Worm (Caenorhabditis elegans) whole organism, mixed stage, embryonic: ENCODE data around the gene R08F11.1.

Experiments
- M03D4.4 ChIP-seq: sonication (generic microtip); optimal IDR thresholded peaks from 2 replicates; lab custom pipeline; 2017; ENCODE audit warnings: mild to moderate bottlenecking, missing genetic modification characterization, missing compliant biosample characterization
- bed-3 ChIP-seq: fragments of 200-800 bp; sonication (Bioruptor generic); optimal IDR thresholded peaks from 3 replicates; lab custom pipeline; 2018; ENCODE audit warnings: mild to moderate bottlenecking, missing genetic modification characterization, moderate library complexity, missing compliant biosample characterization
- blmp-1 ChIP-seq: fragments of 150-350 bp; optimal IDR thresholded peaks from 2 replicates; lab custom pipeline; 2014; ENCODE audit warnings: missing biosample characterization, missing genetic modification characterization
- ceh-39 ChIP-seq: fragments of 150-350 bp; optimal IDR thresholded peaks from 2 replicates; lab custom pipeline; 2014; ENCODE audit warnings: missing biosample characterization, missing genetic modification characterization
- ceh-83 ChIP-seq: fragments of 200-800 bp; sonication (Bioruptor generic); optimal IDR thresholded peaks from 2 replicates; lab custom pipeline; 2018; ENCODE audit warnings: mild to moderate bottlenecking, missing genetic modification characterization, missing compliant biosample characterization
- ces-1 ChIP-seq: fragments of 150-350 bp; optimal IDR thresholded peaks from 2 replicates; lab custom pipeline; 2014; ENCODE audit warnings: missing biosample characterization, missing genetic modification reagents, missing genetic modification characterization
- drap-1 ChIP-seq: fragments of 200-800 bp; sonication (Bioruptor generic); optimal IDR thresholded peaks from 3 replicates; lab custom pipeline; 2018; ENCODE audit warnings: mild to moderate bottlenecking, missing genetic modification characterization, missing compliant biosample characterization
- elt-1 ChIP-seq: sonication (generic microtip); optimal IDR thresholded peaks from 2 replicates; lab custom pipeline; 2017; ENCODE audit warnings: missing genetic modification characterization, mild to moderate bottlenecking, missing compliant biosample characterization, antibody characterized with exemption, moderate library complexity, borderline replicate concordance; ENCODE audit not compliant: insufficient read depth
- elt-3 ChIP-seq: fragments of 150-350 bp; optimal IDR thresholded peaks from 2 replicates; lab custom pipeline; 2014; ENCODE audit warnings: missing biosample characterization, missing genetic modification characterization
- flh-1 ChIP-seq: fragments of 200-800 bp; sonication (Bioruptor generic); optimal IDR thresholded peaks from 2 replicates; lab custom pipeline; 2018; ENCODE audit warnings: mild to moderate bottlenecking, missing genetic modification characterization, moderate library complexity, missing compliant biosample characterization
- ham-2 ChIP-seq: fragments of 200-800 bp; sonication (Bioruptor generic); optimal IDR thresholded peaks from 2 replicates; lab custom pipeline; 2018; ENCODE audit warnings: mild to moderate bottlenecking, missing genetic modification characterization, missing compliant biosample characterization
- hlh-1 ChIP-seq: fragments of 150-350 bp; optimal IDR thresholded peaks from 2 replicates; lab custom pipeline; 2014; ENCODE audit warnings: missing biosample characterization, missing genetic modification reagents, missing genetic modification characterization
- lin-13 ChIP-seq: fragments of 150-350 bp; optimal IDR thresholded peaks from 2 replicates; lab custom pipeline; 2014; ENCODE audit warnings: missing biosample characterization, missing genetic modification characterization
- lin-32 ChIP-seq: fragments of 200-800 bp; sonication (Bioruptor generic); optimal IDR thresholded peaks from 2 replicates; lab custom pipeline; 2018; ENCODE audit warnings: mild to moderate bottlenecking, missing genetic modification characterization, missing compliant biosample characterization
- lsy-2 ChIP-seq: fragments of 150-350 bp; optimal IDR thresholded peaks from 2 replicates; lab custom pipeline; 2014; ENCODE audit warnings: missing biosample characterization, missing genetic modification characterization
- mab-5 ChIP-seq: fragments of 150-350 bp; optimal IDR thresholded peaks from 2 replicates; lab custom pipeline; 2014; ENCODE audit warnings: missing biosample characterization, missing genetic modification characterization
- mep-1 ChIP-seq: fragments of 150-350 bp; optimal IDR thresholded peaks from 2 replicates; lab custom pipeline; 2017; ENCODE audit warnings: missing biosample characterization, missing genetic modification reagents, missing genetic modification characterization, inconsistent platforms
- nhr-12 ChIP-seq: fragments of 150-350 bp; optimal IDR thresholded peaks from 2 replicates; lab custom pipeline; 2014; ENCODE audit warnings: missing biosample characterization, missing genetic modification characterization
- nhr-2 ChIP-seq: fragments of 150-350 bp; optimal IDR thresholded peaks from 2 replicates; lab custom pipeline; 2014; ENCODE audit warnings: missing biosample characterization, missing genetic modification characterization
- nhr-237 ChIP-seq: fragments of 150-350 bp; optimal IDR thresholded peaks from 2 replicates; lab custom pipeline; 2014; ENCODE audit warnings: missing biosample characterization, missing genetic modification characterization
- nhr-28 ChIP-seq: fragments of 150-350 bp; optimal IDR thresholded peaks from 2 replicates; lab custom pipeline; 2014; ENCODE audit warnings: missing biosample characterization, missing genetic modification characterization
- nhr-76 ChIP-seq: sonication (generic microtip); optimal IDR thresholded peaks from 2 replicates; lab custom pipeline; 2017; ENCODE audit warnings: missing biosample characterization, missing genetic modification characterization
- pha-4 ChIP-seq: fragments of 150-350 bp; optimal IDR thresholded peaks from 2 replicates; lab custom pipeline; 2018; ENCODE audit warnings: missing biosample characterization, missing genetic modification reagents, missing genetic modification characterization
- sem-2 ChIP-seq: fragments of 200-800 bp; sonication (Bioruptor generic); optimal IDR thresholded peaks from 2 replicates; lab custom pipeline; 2018; ENCODE audit warnings: mild to moderate bottlenecking, missing genetic modification characterization, missing compliant biosample characterization
- snpc-4 ChIP-seq: fragments of 150-350 bp; optimal IDR thresholded peaks from 2 replicates; lab custom pipeline; 2014; ENCODE audit warnings: missing biosample characterization, missing genetic modification characterization
- sptf-1 ChIP-seq: sonication (generic microtip); optimal IDR thresholded peaks from 2 replicates; lab custom pipeline; 2017; ENCODE audit warnings: mild to moderate bottlenecking, missing genetic modification characterization, moderate library complexity, missing compliant biosample characterization
- tbx-8 ChIP-seq: fragments of 200-800 bp; sonication (Bioruptor generic); optimal IDR thresholded peaks from 2 replicates; lab custom pipeline; 2018; ENCODE audit warnings: mild to moderate bottlenecking, missing genetic modification characterization, moderate library complexity, missing compliant biosample characterization
- unc-120 ChIP-seq: sonication (generic microtip); optimal IDR thresholded peaks from 2 replicates; lab custom pipeline; 2017; ENCODE audit warnings: missing genetic modification characterization, missing compliant biosample characterization; ENCODE audit not compliant: poor library complexity, severe bottlenecking
- unc-62 ChIP-seq: fragments of 150-350 bp; optimal IDR thresholded peaks from 2 replicates; lab custom pipeline; 2014; ENCODE audit warnings: missing biosample characterization, missing genetic modification reagents, missing genetic modification characterization
- zip-8 ChIP-seq: fragments of 150-350 bp; optimal IDR thresholded peaks from 2 replicates; lab custom pipeline; 2014; ENCODE audit warnings: missing biosample characterization, missing genetic modification characterization
- ztf-11 ChIP-seq: fragments of 150-350 bp; optimal IDR thresholded peaks from 2 replicates; lab custom pipeline; 2014; ENCODE audit warnings: missing biosample characterization, missing genetic modification characterization

The R08F11.1 gene

DNA sequence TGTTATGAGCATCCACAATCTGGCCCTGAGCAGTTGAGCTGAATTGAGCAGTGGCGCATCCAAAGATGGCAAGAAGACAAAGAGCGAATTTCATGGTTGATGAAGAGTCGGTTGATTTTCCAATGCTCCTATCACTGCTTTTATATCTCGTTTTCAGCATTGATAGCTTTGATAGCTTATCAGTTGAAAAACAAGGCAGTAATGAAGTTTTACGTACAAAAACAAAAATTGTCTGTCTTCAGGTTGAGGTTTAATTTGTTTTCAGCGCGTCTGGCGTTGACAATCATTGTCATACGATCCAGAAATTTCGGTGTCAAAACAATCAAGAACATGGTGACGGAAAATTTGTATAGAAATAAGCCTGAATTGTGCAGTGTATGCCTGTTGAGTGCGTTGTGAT, 27.5 kb upstream of the R08F11.1 start, which contains the start of gene scl-13:
TSS of gene scl-13 (minus strand) at position 101 of the 400 bp plus-strand sequence.
- no peak for TF ChIP-seq ztf-11 (tag; lab: Kevin White, UChicago)
- no peak for TF ChIP-seq ceh-39
- TF ChIP-seq lsy-2 (tag; lab: Kevin White, UChicago) = no peak
- TF ChIP-seq ham-2 (GFP tag; lab: Kevin White, UChicago) = no peak
- no peak for TF ChIP-seq M03D4.4 (tag; lab: Kevin White, UChicago)
- TF ChIP-seq bed-3 = no peak
- no peak for TF ChIP-seq nhr-28 (tag; lab: Kevin White, UChicago)
- TF ChIP-seq mep-1 = no peak
- no peak for TF ChIP-seq nhr-2 (tag; lab: Kevin White, UChicago)
- no peak for TF ChIP-seq lin-13 (tag; lab: Kevin White, UChicago)
- TF ChIP-seq unc-120 (tag; lab: Kevin White, UChicago) = no peak
- TF ChIP-seq blmp-1 (tag; lab: Kevin White, UChicago) = no peak
- TF ChIP-seq zip-8 (tag; lab: Kevin White, UChicago) = no peak
- TF ChIP-seq lin-32 (GFP tag; lab: Kevin White, UChicago) = no peak
- no peak for TF ChIP-seq tbx-8 (GFP tag; lab: Kevin White, UChicago)
- no peak for TF ChIP-seq pha-4

DNA sequence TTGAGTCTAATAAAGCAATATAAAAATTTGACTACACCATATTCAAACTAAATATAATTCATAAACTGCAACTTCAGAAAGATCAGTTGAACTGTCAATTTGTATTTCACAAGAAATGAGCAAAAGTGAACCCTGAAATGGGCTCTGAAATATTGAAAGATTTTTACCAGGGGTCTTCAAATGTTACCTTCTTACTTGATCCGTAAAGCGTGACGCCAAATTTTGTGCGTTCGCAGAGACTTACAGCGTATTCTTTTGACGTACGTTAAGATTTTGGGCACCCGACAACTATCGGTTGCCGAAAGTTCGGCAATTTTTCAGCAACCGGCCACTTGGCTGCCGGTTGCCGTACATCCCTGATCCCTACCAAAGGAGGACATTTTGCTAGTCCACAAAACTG, 26.0 kb upstream of the R08F11.1 start:
- TF ChIP-seq lin-13 (tag; lab: Kevin White, UChicago) (no peak), unc-62 (GFP tag; lab: Kevin White, UChicago) (no peak), blmp-1 (tag; lab: Kevin White, UChicago) (no peak), ztf-11 (tag; lab: Kevin White, UChicago) (no peak), ces-1 (GFP tag; lab: Kevin White, UChicago) (no peak), ceh-83 (GFP tag; lab: Kevin White, UChicago) (no peak), M03D4.4 (tag; lab: Kevin White, UChicago) (no peak), snpc-4 (tag; lab: Kevin White, UChicago) (no peak), elt-1 (no peak), sem-2 (GFP tag; lab: Kevin White, UChicago) (no peak), lsy-2 (tag; lab: Kevin White, UChicago) (no peak), nhr-12 (tag; lab: Kevin White, UChicago) (no peak), flh-1 (GFP tag; lab: Kevin White, UChicago) (no peak), mep-1 (no peak), unc-120 (tag; lab: Kevin White, UChicago) (no peak), nhr-237 (tag; lab: Kevin White, UChicago) (no peak)

DNA sequence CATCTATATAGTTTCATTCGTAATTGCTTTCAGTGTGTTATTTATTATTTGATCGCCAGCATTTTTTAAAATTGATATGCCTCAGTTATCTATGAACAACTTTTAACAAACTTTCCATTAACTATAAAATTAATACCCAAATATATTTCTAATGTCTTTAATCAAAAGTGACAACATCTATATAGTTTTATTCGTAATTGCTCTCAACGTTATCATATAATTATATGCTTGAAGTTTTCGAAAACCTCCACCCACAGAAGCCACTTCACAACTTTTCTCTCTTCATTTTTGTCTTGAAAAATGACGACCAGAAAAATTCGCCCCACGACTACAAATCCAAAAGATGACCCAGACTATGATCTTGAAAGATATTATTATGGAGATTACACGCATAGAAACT, 24.3 kb upstream of the R08F11.1 start, which contains the start of gene srw-6:
TSS of gene srw-6 (plus strand) at position 301 of the 400 bp plus-strand sequence.
- no peak for TF ChIP-seq ceh-39
- no peak for TF ChIP-seq nhr-237 (tag; lab: Kevin White, UChicago)
- no peak for TF ChIP-seq drap-1 (GFP tag; lab: Kevin White, UChicago)
- TF ChIP-seq zip-8 (tag; lab: Kevin White, UChicago) = no peak
- no peak for TF ChIP-seq nhr-28 (tag; lab: Kevin White, UChicago)
- no peak for TF ChIP-seq lin-13 (tag; lab: Kevin White, UChicago)
- no peak for TF ChIP-seq mab-5
- no peak for TF ChIP-seq tbx-8 (GFP tag; lab: Kevin White, UChicago)
- no peak for TF ChIP-seq sptf-1 (tag; lab: Kevin White, UChicago)
- TF ChIP-seq hlh-1 (tag; lab: Kevin White, UChicago) = no peak
- TF ChIP-seq M03D4.4 (tag; lab: Kevin White, UChicago) = no peak
- TF ChIP-seq blmp-1 (tag; lab: Kevin White, UChicago) = no peak
- TF ChIP-seq sem-2 (GFP tag; lab: Kevin White, UChicago) = no peak
- no peak for TF ChIP-seq nhr-76 (tag; lab: Kevin White, UChicago)
- no peak for TF ChIP-seq nhr-2 (tag; lab: Kevin White, UChicago)
- no peak for TF ChIP-seq snpc-4 (tag; lab: Kevin White, UChicago)

DNA sequence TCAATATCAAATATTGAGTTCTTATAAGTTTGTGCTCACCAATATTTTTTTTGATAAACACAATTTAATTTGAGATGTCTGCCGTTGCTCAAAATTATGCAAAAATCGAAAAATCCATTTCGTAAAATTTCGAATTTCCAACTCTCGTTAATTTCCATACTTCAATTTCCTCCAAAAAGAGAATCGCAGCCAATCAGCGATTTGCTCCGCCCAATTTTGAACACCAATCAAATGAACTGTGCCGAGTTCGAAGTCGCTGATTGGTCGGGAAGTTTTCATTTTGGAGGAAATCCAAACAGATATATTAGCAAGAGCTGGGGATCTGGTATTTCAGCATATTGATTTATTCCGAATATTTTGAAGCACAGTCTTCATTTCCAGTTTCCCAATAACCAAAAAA, 23.8 kb upstream of the R08F11.1 start:
- TF ChIP-seq elt-3 (tag; lab: Kevin White, UChicago) = no peak
- no peak for TF ChIP-seq snpc-4 (tag; lab: Kevin White, UChicago)
- no peak for TF ChIP-seq nhr-28 (tag; lab: Kevin White, UChicago)
- no peak for TF ChIP-seq ham-2 (GFP tag; lab: Kevin White, UChicago)
- TF ChIP-seq ceh-39 = no peak
- no peak for TF ChIP-seq ces-1 (GFP tag; lab: Kevin White, UChicago)
- TF ChIP-seq unc-62 (GFP tag; lab: Kevin White, UChicago) = no peak
